Worm (Caenorhabditis elegans): ENCODE measurements around the gene irld-62.
"Not testable (repeated sequence)": the region's sequence is repeated elsewhere in the genome, so short reads cannot be mapped to it uniquely, and the experiment has no call there.

The irld-62 gene

DNA sequence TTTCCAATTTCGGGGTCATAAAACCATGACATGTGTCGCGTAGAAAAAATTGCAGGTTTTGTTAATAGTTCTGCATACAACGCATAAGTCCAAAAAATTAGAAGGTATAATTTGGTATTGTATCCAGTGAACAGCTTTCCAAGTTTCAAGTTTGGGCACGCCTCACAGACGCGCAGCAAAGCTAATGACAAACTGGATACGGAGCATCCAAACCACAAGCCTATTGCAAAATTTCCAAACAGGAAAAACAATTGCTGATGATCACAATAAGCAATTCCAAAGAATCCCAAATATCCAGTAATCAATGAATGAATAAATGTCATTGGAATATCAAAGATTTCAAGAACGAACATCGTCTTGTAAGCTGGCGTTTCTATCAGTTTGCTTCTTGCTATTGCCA is 2.6 kb downstream of the irld-62 start:
- TF ChIP-seq cog-1 (tag; optimal IDR thresholded peaks at IDR 0.05) (no peak), ztf-23 (GFP tag; IDR thresholded peaks at IDR 0.05) (no peak), med-1 (GFP tag; optimal IDR thresholded peaks at IDR 0.05; ENCODE audit: insufficient read depth) (no peak), T22C8.4 (GFP tag; IDR thresholded peaks at IDR 0.05) (no peak), klf-2 (GFP tag; conservative IDR thresholded peaks at IDR 0.05) (no peak), ztf-29 (GFP tag; IDR thresholded peaks at IDR 0.05) (no peak), tab-1 (GFP tag; IDR thresholded peaks at IDR 0.05) (no peak), ref-1 (GFP tag; conservative IDR thresholded peaks at IDR 0.05) (no peak), flt-1 (GFP tag; IDR thresholded peaks at IDR 0.05) (no peak)

DNA sequence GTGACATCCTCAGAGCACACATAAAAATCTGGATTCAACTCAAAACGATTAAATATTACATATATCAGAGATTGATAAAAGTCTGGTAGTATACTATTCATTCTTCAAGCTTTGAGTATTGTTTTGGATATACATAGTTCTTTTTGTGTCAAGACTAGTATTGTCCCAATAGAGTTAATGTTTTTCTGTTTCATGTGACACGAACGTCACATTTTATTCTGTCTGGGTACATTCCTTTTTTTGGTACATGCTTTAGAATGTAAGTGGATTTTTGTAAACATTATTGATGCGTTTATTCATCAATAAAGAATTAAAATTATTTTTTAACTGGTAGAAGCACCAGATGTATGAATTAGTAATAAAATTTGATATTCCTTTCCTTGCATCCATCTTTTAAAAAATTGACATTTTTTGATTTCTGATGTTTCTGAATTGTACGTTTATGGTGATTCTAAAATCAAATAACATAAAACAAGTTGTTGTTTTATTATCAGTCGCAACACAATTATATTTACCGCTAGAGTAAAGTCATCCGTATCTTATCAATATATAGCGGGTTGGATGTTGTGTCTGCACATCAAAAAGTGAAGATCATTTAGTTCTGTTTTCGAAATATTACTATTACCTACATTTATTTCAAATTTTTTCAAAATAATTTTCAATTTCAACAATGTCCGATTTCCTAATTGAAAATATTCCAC is 5.1 kb downstream of the irld-62 start, which contains the start of the genes srt-22 and nhr-246:
srt-22 (minus strand) TSS at position 101 of the 701 bp plus-strand sequence.
nhr-246 (plus strand) TSS at position 651 of the 701 bp plus-strand sequence.
- TF ChIP-seq cog-1 (tag; optimal IDR thresholded peaks at IDR 0.05) (no peak), med-1 (GFP tag; optimal IDR thresholded peaks at IDR 0.05; ENCODE audit: insufficient read depth) (no peak), klf-2 (GFP tag; conservative IDR thresholded peaks at IDR 0.05) (no peak), ztf-23 (GFP tag; IDR thresholded peaks at IDR 0.05) (no peak), tab-1 (GFP tag; IDR thresholded peaks at IDR 0.05) (no peak), flt-1 (GFP tag; IDR thresholded peaks at IDR 0.05) (no peak), ztf-29 (GFP tag; IDR thresholded peaks at IDR 0.05) (no peak), ref-1 (GFP tag; conservative IDR thresholded peaks at IDR 0.05) (no peak), T22C8.4 (GFP tag; IDR thresholded peaks at IDR 0.05) (no peak)

- TF ChIP-seq tab-1 (GFP tag; IDR thresholded peaks at IDR 0.05): no peak
- TF ChIP-seq ztf-23 (GFP tag; IDR thresholded peaks at IDR 0.05): no peak
- no peak for TF ChIP-seq ref-1 (GFP tag; conservative IDR thresholded peaks at IDR 0.05)
- TF ChIP-seq ztf-29 (GFP tag; IDR thresholded peaks at IDR 0.05): no peak
- no peak for TF ChIP-seq med-1 (GFP tag; optimal IDR thresholded peaks at IDR 0.05; ENCODE audit: insufficient read depth)
- no peak for TF ChIP-seq flt-1 (GFP tag; IDR thresholded peaks at IDR 0.05)
- no peak for TF ChIP-seq cog-1 (tag; optimal IDR thresholded peaks at IDR 0.05)
- TF ChIP-seq T22C8.4 (GFP tag; IDR thresholded peaks at IDR 0.05): no peak
- TF ChIP-seq klf-2 (GFP tag; conservative IDR thresholded peaks at IDR 0.05): no peak
Measured at ce11 chrV:15318638-15319037, 7.8 kb downstream of the irld-62 start, which contains the start of gene nhr-291. Gene nhr-291, plus strand, starts transcription at chrV:15318961.

DNA sequence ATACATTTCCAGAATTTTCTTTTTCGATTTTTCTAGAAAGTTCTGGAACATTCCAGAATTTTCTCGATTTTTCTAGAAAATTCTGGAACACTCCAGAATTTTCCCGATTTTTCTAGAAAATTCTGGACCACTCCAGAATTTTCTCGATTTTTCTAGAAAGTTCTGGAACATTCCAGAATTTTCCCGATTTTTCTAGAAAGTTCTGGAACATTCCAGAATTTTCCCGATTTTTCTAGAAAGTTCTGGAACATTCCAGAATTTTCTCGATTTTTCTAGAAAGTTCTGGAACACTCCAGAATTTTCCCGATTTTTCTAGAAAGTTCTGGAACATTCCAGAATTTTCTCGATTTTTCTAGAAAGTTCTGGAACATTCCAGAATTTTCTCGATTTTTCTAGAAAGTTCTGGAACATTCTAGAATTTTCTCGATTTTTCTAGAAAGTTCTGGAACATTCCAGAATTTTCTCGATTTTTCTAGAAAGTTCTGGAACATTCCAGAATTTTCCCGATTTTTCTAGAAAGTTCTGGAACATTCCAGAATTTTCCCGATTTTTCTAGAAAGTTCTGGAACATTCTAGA is 10.0 kb downstream of the irld-62 start:
- peak; percentile 84 for TF ChIP-seq flt-1 (GFP tag; IDR thresholded peaks at IDR 0.05)

DNA sequence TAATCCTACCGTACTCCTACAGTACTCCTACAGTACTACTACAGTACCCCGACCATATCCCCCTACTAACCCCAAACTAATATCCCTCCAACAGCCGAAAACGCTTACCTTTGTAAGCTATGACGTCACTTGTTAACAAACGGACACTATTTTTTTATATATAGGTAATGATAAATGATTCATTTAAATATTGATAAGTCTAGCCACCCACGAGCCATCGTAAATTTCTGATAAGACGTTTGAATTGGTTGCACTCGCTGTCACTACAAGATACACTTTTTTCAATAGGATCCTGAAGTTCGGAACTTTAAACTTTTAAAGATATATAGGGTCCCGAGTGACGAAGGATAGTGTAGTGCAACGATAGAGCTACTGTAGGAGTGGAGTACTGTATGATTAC is 11.8 kb downstream of the irld-62 start, which contains the start of gene nhr-247:
nhr-247 (plus strand) TSS at position 330 of the 400 bp plus-strand sequence.
- TF ChIP-seq klf-2 (GFP tag; conservative IDR thresholded peaks at IDR 0.05); med-1 (GFP tag; optimal IDR thresholded peaks at IDR 0.05; ENCODE audit: insufficient read depth); ref-1 (GFP tag; conservative IDR thresholded peaks at IDR 0.05): not testable (repeated sequence)

DNA sequence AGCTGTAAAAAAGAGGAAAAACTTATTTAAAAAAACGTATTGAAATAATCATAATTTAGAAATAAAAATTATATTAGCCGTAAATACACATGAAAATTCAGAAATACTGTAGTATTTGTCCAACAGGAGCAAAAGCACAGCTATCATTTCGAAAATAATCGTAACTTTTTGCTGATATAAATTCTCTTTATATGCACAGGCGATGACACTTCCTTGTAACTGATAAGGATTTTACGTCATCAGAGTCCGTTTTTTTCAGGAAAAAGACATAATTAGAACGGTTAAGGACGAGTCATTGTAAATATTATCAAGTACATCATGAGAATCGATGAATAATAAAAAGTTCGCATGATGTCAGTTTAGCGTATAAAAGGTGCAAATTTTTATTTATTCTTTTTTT is 12.5 kb downstream of the irld-62 start:
- TF ChIP-seq T22C8.4 (GFP tag; IDR thresholded peaks at IDR 0.05) (no peak), med-1 (GFP tag; optimal IDR thresholded peaks at IDR 0.05; ENCODE audit: insufficient read depth) (no peak), cog-1 (tag; optimal IDR thresholded peaks at IDR 0.05) (no peak), ztf-23 (GFP tag; IDR thresholded peaks at IDR 0.05) (no peak), ztf-29 (GFP tag; IDR thresholded peaks at IDR 0.05) (no peak), ref-1 (GFP tag; conservative IDR thresholded peaks at IDR 0.05) (no peak), klf-2 (GFP tag; conservative IDR thresholded peaks at IDR 0.05) (no peak), flt-1 (GFP tag; IDR thresholded peaks at IDR 0.05) (no peak), tab-1 (GFP tag; IDR thresholded peaks at IDR 0.05) (no peak)

- no peak for TF ChIP-seq tab-1 (GFP tag; IDR thresholded peaks at IDR 0.05)
- no peak for TF ChIP-seq flt-1 (GFP tag; IDR thresholded peaks at IDR 0.05)
- no peak for TF ChIP-seq ref-1 (GFP tag; conservative IDR thresholded peaks at IDR 0.05)
- TF ChIP-seq ztf-23 (GFP tag; IDR thresholded peaks at IDR 0.05): no peak
- no peak for TF ChIP-seq cog-1 (tag; optimal IDR thresholded peaks at IDR 0.05)
- no peak for TF ChIP-seq klf-2 (GFP tag; conservative IDR thresholded peaks at IDR 0.05)
- TF ChIP-seq ztf-29 (GFP tag; IDR thresholded peaks at IDR 0.05): no peak
- no peak for TF ChIP-seq T22C8.4 (GFP tag; IDR thresholded peaks at IDR 0.05)
- TF ChIP-seq med-1 (GFP tag; optimal IDR thresholded peaks at IDR 0.05; ENCODE audit: insufficient read depth): no peak
Measured at ce11 chrV:15327745-15328447, 17.0 kb downstream of the irld-62 start, which contains the start of gene ZK1037.6. Gene ZK1037.6, minus strand, starts transcription at chrV:15327795.

DNA sequence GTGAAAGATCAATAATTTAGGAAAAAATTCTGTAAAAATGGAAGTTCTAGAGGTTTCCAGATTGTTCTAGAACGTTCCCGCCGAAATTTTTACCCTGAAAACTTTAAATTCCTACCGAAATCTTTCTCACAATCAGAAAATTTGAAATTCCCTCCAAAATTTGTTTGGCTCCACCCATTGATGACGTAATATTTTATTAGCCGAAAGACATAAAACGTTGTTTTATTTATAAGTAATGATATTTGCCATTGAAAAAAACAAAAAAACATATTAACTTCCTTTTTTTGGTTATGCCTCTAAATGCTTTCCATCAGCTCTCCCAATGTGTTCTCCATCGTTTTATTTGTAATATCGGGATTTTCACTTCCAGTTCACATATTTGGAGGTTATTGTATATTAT is 19.4 kb downstream of the irld-62 start, which contains the start of gene srh-295:
srh-295 (plus strand) TSS at position 301 of the 400 bp plus-strand sequence.
- no peak for TF ChIP-seq tab-1 (GFP tag; IDR thresholded peaks at IDR 0.05)
- no peak for TF ChIP-seq cog-1 (tag; optimal IDR thresholded peaks at IDR 0.05)
- TF ChIP-seq ztf-23 (GFP tag; IDR thresholded peaks at IDR 0.05): no peak
- no peak for TF ChIP-seq flt-1 (GFP tag; IDR thresholded peaks at IDR 0.05)
- no peak for TF ChIP-seq T22C8.4 (GFP tag; IDR thresholded peaks at IDR 0.05)
- no peak for TF ChIP-seq med-1 (GFP tag; optimal IDR thresholded peaks at IDR 0.05; ENCODE audit: insufficient read depth)
- TF ChIP-seq ztf-29 (GFP tag; IDR thresholded peaks at IDR 0.05): no peak
- no peak for TF ChIP-seq ref-1 (GFP tag; conservative IDR thresholded peaks at IDR 0.05)
- TF ChIP-seq klf-2 (GFP tag; conservative IDR thresholded peaks at IDR 0.05): no peak

DNA sequence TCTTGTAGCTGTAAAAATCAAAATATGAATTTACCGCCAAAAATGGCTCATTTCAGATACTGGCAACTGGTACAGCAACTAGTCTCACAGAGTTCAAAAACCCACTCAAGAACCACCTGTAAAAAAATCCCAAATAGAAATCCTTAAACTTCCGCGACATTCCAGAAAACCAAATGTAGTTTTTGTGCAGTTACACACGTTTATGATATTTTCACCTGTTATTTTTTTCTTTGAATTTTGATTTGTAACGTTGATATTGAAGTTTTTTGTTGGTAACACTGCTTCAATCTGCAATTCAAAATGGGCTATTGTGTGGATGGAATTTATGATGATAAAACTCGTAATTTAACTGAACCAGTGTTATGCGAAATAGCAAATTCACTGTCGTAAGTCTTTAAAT is 22.0 kb downstream of the irld-62 start, which contains the start of gene srw-113:
srw-113 (plus strand) TSS at position 301 of the 400 bp plus-strand sequence.
- TF ChIP-seq med-1 (GFP tag; optimal IDR thresholded peaks at IDR 0.05; ENCODE audit: insufficient read depth) (no peak), ref-1 (GFP tag; conservative IDR thresholded peaks at IDR 0.05) (no peak), flt-1 (GFP tag; IDR thresholded peaks at IDR 0.05) (no peak), cog-1 (tag; optimal IDR thresholded peaks at IDR 0.05) (no peak), T22C8.4 (GFP tag; IDR thresholded peaks at IDR 0.05) (no peak), tab-1 (GFP tag; IDR thresholded peaks at IDR 0.05) (no peak), ztf-29 (GFP tag; IDR thresholded peaks at IDR 0.05) (no peak), ztf-23 (GFP tag; IDR thresholded peaks at IDR 0.05) (no peak), klf-2 (GFP tag; conservative IDR thresholded peaks at IDR 0.05) (no peak)
